Fruit fly (Drosophila melanogaster) whole organism, embryonic: ENCODE data around the gene Ssadh.

Experiments
- B-H2 ChIP-seq: fragments of 200-800 bp; sonication (Bioruptor generic); optimal IDR thresholded peaks from 2 replicates; lab custom pipeline; 2018; ENCODE audit warnings: missing biosample characterization, mild to moderate bottlenecking, missing genetic modification characterization
- CG10565 ChIP-seq: fragments of 200-800 bp; sonication (Bioruptor generic); optimal IDR thresholded peaks from 3 replicates; lab custom pipeline; 2016; ENCODE audit warnings: missing biosample characterization, mild to moderate bottlenecking, missing genetic modification characterization
- CG10979 ChIP-seq: fragments of 200-800 bp; sonication (Bioruptor generic); optimal IDR thresholded peaks from 2 replicates; lab custom pipeline; 2018; ENCODE audit warnings: missing biosample characterization, mild to moderate bottlenecking, missing genetic modification characterization, moderate library complexity
- CG12219 ChIP-seq: fragments of 200-800 bp; sonication (Bioruptor generic); optimal IDR thresholded peaks from 3 replicates; lab custom pipeline; 2018; ENCODE audit warnings: missing biosample characterization, mild to moderate bottlenecking, missing genetic modification characterization
- CG13624 ChIP-seq: fragments of 200-800 bp; sonication (Bioruptor generic); optimal IDR thresholded peaks from 2 replicates; lab custom pipeline; 2016; ENCODE audit warnings: missing biosample characterization, missing genetic modification characterization
- CG16863 ChIP-seq: fragments of 200-800 bp; sonication (Bioruptor generic); optimal IDR thresholded peaks from 3 replicates; lab custom pipeline; 2016; ENCODE audit warnings: missing biosample characterization, missing genetic modification characterization
- CG31388 ChIP-seq: fragments of 200-800 bp; sonication (Bioruptor generic); optimal IDR thresholded peaks from 2 replicates; lab custom pipeline; 2016; ENCODE audit warnings: missing biosample characterization, missing genetic modification characterization
- CG34422 ChIP-seq: fragments of 200-800 bp; sonication (Bioruptor generic); IDR thresholded peaks from 3 replicates; pipeline ENCODE4 v1.3.6; 2022; ENCODE audit warnings: missing biosample characterization, missing genetic modification characterization
- CG4328 ChIP-seq: fragments of 200-800 bp; sonication (Bioruptor generic); optimal IDR thresholded peaks from 3 replicates; lab custom pipeline; 2017; ENCODE audit warnings: missing biosample characterization, missing genetic modification reagents, missing genetic modification characterization
- CG4820 ChIP-seq: fragments of 200-800 bp; sonication (Bioruptor generic); optimal IDR thresholded peaks from 3 replicates; lab custom pipeline; 2016; ENCODE audit warnings: missing biosample characterization, missing genetic modification characterization
- CG5180 ChIP-seq: fragments of 200-800 bp; sonication (Bioruptor generic); optimal IDR thresholded peaks from 3 replicates; lab custom pipeline; 2017; ENCODE audit warnings: missing biosample characterization, missing genetic modification characterization, mild to moderate bottlenecking, moderate library complexity, missing genetic modification reagents
- CG5953 ChIP-seq: fragments of 200-800 bp; sonication (Bioruptor generic); IDR thresholded peaks from 2 replicates; pipeline ENCODE4 v1.3.6; 2022; ENCODE audit warnings: missing biosample characterization, missing genetic modification characterization
- CG7271 ChIP-seq: fragments of 200-800 bp; sonication (Bioruptor generic); optimal IDR thresholded peaks from 2 replicates; lab custom pipeline; 2018; ENCODE audit warnings: missing biosample characterization, mild to moderate bottlenecking, missing genetic modification characterization, moderate library complexity
- CG7357 ChIP-seq: fragments of 200-800 bp; sonication (Bioruptor generic); IDR thresholded peaks from 3 replicates; pipeline ENCODE4 v1.3.6; 2022; ENCODE audit warnings: missing biosample characterization, missing genetic modification characterization
- CG7745 ChIP-seq: fragments of 200-800 bp; sonication (Bioruptor generic); optimal IDR thresholded peaks from 2 replicates; lab custom pipeline; 2018; ENCODE audit warnings: missing biosample characterization, mild to moderate bottlenecking, missing genetic modification characterization, moderate library complexity
- CG7839 ChIP-seq: fragments of 200-800 bp; sonication (Bioruptor generic); optimal IDR thresholded peaks from 3 replicates; lab custom pipeline; 2018; ENCODE audit warnings: missing biosample characterization, mild to moderate bottlenecking, missing genetic modification characterization, moderate library complexity
- CG9437 ChIP-seq: fragments of 200-800 bp; sonication (Bioruptor generic); optimal IDR thresholded peaks from 2 replicates; lab custom pipeline; 2018; ENCODE audit warnings: missing biosample characterization, mild to moderate bottlenecking, missing genetic modification characterization
- CG9609 ChIP-seq: fragments of 200-800 bp; sonication (Bioruptor generic); optimal IDR thresholded peaks from 3 replicates; lab custom pipeline; 2016; ENCODE audit warnings: missing biosample characterization, missing genetic modification characterization
- ERR ChIP-seq: fragments of 200-800 bp; sonication (Bioruptor generic); optimal IDR thresholded peaks from 2 replicates; lab custom pipeline; 2016; ENCODE audit warnings: missing biosample characterization, missing genetic modification characterization
- HLH3B ChIP-seq: fragments of 200-800 bp; sonication (Bioruptor generic); IDR thresholded peaks from 2 replicates; pipeline ENCODE4 v1.3.6; 2022; ENCODE audit warnings: missing biosample characterization, missing genetic modification characterization
- HLH54F ChIP-seq: fragments of 200-800 bp; sonication (Bioruptor generic); optimal IDR thresholded peaks from 3 replicates; lab custom pipeline; 2016; ENCODE audit warnings: missing biosample characterization, missing genetic modification characterization
- Nf-YC ChIP-seq: fragments of 200-800 bp; optimal IDR thresholded peaks from 3 replicates; lab custom pipeline; 2019; ENCODE audit warnings: missing biosample characterization, mild to moderate bottlenecking, missing genetic modification characterization, moderate library complexity
- Oaz ChIP-seq: fragments of 200-800 bp; sonication (Bioruptor generic); IDR thresholded peaks from 2 replicates; pipeline ENCODE4 v1.3.6; 2022; ENCODE audit warnings: missing biosample characterization, missing genetic modification characterization
- Sox102F ChIP-seq: fragments of 200-800 bp; sonication (Bioruptor generic); optimal IDR thresholded peaks from 2 replicates; lab custom pipeline; 2018; ENCODE audit warnings: missing biosample characterization, mild to moderate bottlenecking, missing genetic modification characterization, moderate library complexity
- Stat92E ChIP-seq, 3 experiments: fragments of >200 bp in 2 of 3; fragments of 200-800 bp in 1 of 3; sonication (Bioruptor generic) in 1 of 3; optimal IDR thresholded peaks; 2 replicates each; lab custom pipeline; 2017 to 2019; ENCODE audit warnings: missing biosample characterization in 3 of 3, missing genetic modification characterization in 3 of 3, mild to moderate bottlenecking in 1 of 3, moderate library complexity in 1 of 3
- Tbp ChIP-seq: fragments of >200 bp; optimal IDR thresholded peaks from 2 replicates; lab custom pipeline; 2018; ENCODE audit warnings: missing biosample characterization, missing genetic modification characterization
- ac ChIP-seq: fragments of 200-800 bp; sonication (Bioruptor generic); optimal IDR thresholded peaks from 3 replicates; lab custom pipeline; 2017; ENCODE audit warnings: missing biosample characterization, mild to moderate bottlenecking, missing genetic modification characterization
- amos ChIP-seq: fragments of 200-800 bp; sonication (Bioruptor generic); IDR thresholded peaks from 2 replicates; pipeline ENCODE4 v1.3.6; 2022; ENCODE audit warnings: missing biosample characterization, missing genetic modification characterization; ENCODE audit not compliant: partially characterized antibody
- bcd ChIP-seq: fragments of 200-800 bp; sonication (Bioruptor generic); optimal IDR thresholded peaks from 2 replicates; lab custom pipeline; 2017; ENCODE audit warnings: missing biosample characterization, mild to moderate bottlenecking, missing genetic modification characterization
- btn ChIP-seq: fragments of 200-800 bp; sonication (Bioruptor generic); optimal IDR thresholded peaks from 2 replicates; lab custom pipeline; 2016; ENCODE audit warnings: missing biosample characterization, missing genetic modification characterization
- chif ChIP-seq, 2 experiments: fragments of 200-800 bp; sonication (Bioruptor generic); optimal IDR thresholded peaks; 3 replicates each; lab custom pipeline; 2016; ENCODE audit warnings: missing biosample characterization in 2 of 2, missing genetic modification characterization in 2 of 2
- croc ChIP-seq: fragments of 200-800 bp; sonication (Bioruptor generic); conservative IDR thresholded peaks from 3 replicates; pipeline ENCODE4 v1.3.6; 2022; ENCODE audit warnings: missing biosample characterization, missing genetic modification characterization
- dmrt11E ChIP-seq: fragments of 200-800 bp; sonication (Bioruptor generic); optimal IDR thresholded peaks from 3 replicates; lab custom pipeline; 2018; ENCODE audit warnings: missing biosample characterization, mild to moderate bottlenecking, missing genetic modification characterization, moderate library complexity
- exex ChIP-seq: fragments of 200-800 bp; sonication (Bioruptor generic); optimal IDR thresholded peaks from 4 replicates; lab custom pipeline; 2018; ENCODE audit warnings: missing biosample characterization, mild to moderate bottlenecking, missing genetic modification characterization, moderate library complexity
- gsb ChIP-seq: fragments of 200-800 bp; sonication (Bioruptor generic); IDR thresholded peaks from 2 replicates; pipeline ENCODE4 v1.3.6; 2022; ENCODE audit warnings: missing biosample characterization, missing genetic modification characterization
- hbn ChIP-seq: fragments of 200-800 bp; sonication (Bioruptor generic); IDR thresholded peaks from 2 replicates; pipeline ENCODE4 v1.3.6; 2022; ENCODE audit warnings: missing biosample characterization, missing genetic modification characterization; ENCODE audit not compliant: partially characterized antibody
- her ChIP-seq: fragments of 200-800 bp; sonication (Bioruptor generic); optimal IDR thresholded peaks from 2 replicates; lab custom pipeline; 2016; ENCODE audit warnings: missing biosample characterization, missing genetic modification characterization
- hth ChIP-seq: fragments of >200 bp; optimal IDR thresholded peaks from 2 replicates; lab custom pipeline; 2017; ENCODE audit warnings: inconsistent platforms
- kay ChIP-seq: fragments of 200-800 bp; sonication (Bioruptor generic); optimal IDR thresholded peaks from 2 replicates; lab custom pipeline; 2016; ENCODE audit warnings: missing biosample characterization, missing genetic modification characterization
- knrl ChIP-seq: fragments of 200-800 bp; sonication (Bioruptor generic); IDR thresholded peaks from 3 replicates; pipeline ENCODE4 v1.3.6; 2022; ENCODE audit warnings: missing biosample characterization, missing genetic modification characterization; ENCODE audit not compliant: partially characterized antibody
- lilli ChIP-seq: fragments of 200-800 bp; sonication (Bioruptor generic); optimal IDR thresholded peaks from 3 replicates; lab custom pipeline; 2016; ENCODE audit warnings: missing biosample characterization, missing genetic modification characterization
- nerfin-1 ChIP-seq: fragments of 200-800 bp; sonication (Bioruptor generic); optimal IDR thresholded peaks from 3 replicates; lab custom pipeline; 2019; ENCODE audit warnings: missing biosample characterization, mild to moderate bottlenecking, missing genetic modification characterization, moderate library complexity
- pfk ChIP-seq: fragments of 200-800 bp; sonication (Bioruptor generic); optimal IDR thresholded peaks from 2 replicates; lab custom pipeline; 2018; ENCODE audit warnings: missing biosample characterization, mild to moderate bottlenecking, missing genetic modification characterization, moderate library complexity
- schlank ChIP-seq: fragments of 200-800 bp; sonication (Bioruptor generic); optimal IDR thresholded peaks from 2 replicates; lab custom pipeline; 2018; ENCODE audit warnings: missing biosample characterization, mild to moderate bottlenecking, missing genetic modification characterization
- slbo ChIP-seq: fragments of 200-800 bp; sonication (Bioruptor generic); IDR thresholded peaks from 2 replicates; pipeline ENCODE4 v1.3.6; 2022; ENCODE audit warnings: missing biosample characterization, missing genetic modification characterization
- slp2 ChIP-seq: fragments of 200-800 bp; sonication (Bioruptor generic); optimal IDR thresholded peaks from 2 replicates; lab custom pipeline; 2016; ENCODE audit warnings: missing biosample characterization, missing genetic modification characterization
- stwl ChIP-seq: fragments of 200-800 bp; sonication (Bioruptor generic); optimal IDR thresholded peaks from 3 replicates; lab custom pipeline; 2018; ENCODE audit warnings: missing biosample characterization, mild to moderate bottlenecking, missing genetic modification characterization, moderate library complexity
- trem ChIP-seq: fragments of 200-800 bp; optimal IDR thresholded peaks from 3 replicates; lab custom pipeline; 2019; ENCODE audit warnings: missing biosample characterization, mild to moderate bottlenecking, missing genetic modification characterization, moderate library complexity
- unc-4 ChIP-seq: fragments of 200-800 bp; sonication (Bioruptor generic); IDR thresholded peaks from 2 replicates; pipeline ENCODE4 v1.3.6; 2022; ENCODE audit warnings: missing biosample characterization, missing genetic modification characterization; ENCODE audit not compliant: partially characterized antibody

Gene Ssadh

DNA sequence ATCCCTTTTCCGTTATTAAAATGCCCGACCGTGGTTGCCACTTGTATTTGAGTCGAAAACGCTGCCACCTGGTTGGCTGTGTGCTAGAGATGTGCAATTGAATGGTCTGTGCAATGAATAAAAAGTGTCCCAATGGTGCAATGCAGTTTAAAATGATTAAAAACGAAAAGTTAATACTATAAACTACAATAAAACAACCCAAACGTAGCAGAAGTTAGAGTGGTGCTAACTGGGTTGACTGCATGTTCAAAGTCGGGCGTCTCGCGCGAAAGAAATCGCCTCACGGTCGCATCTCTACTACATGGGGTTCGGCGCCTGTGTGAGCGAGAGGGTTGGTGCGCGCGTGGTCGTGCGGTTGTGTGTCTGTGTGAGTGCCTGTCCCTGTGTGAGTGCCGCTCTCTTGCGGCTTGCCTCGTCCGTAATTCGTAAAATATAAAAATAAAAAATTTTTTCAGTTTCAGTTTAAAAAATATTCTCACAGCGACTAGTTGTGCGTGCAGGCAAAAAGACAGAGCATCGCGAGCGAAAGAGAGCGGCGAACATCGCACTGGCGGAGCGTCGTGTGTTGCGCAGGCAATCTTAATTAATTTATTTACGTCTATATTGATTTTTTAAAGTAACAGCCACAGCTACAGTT lies 20.3 kb upstream of the Ssadh start (continued):
- peak; percentile 95 for TF ChIP-seq CG4328 (GFP tag; lab: Kevin White, UChicago)
- TF ChIP-seq knrl (GFP tag; lab: Robert Waterston, UW) = peak; percentile 95
- TF ChIP-seq CG31388 (GFP tag; lab: Kevin White, UChicago) = peak; percentile 86
- peak; percentile 94 for TF ChIP-seq trem (tag; lab: Kevin White, UChicago)
- peak; percentile 95 for TF ChIP-seq her (GFP tag; lab: Kevin White, UChicago)
- TF ChIP-seq CG34422 (GFP tag; lab: Robert Waterston, UW) = peak; percentile 91
- peak; percentile 91 for TF ChIP-seq kay (GFP tag; lab: Kevin White, UChicago)
- peak; percentile 86 for TF ChIP-seq CG4820 (GFP tag; lab: Kevin White, UChicago)
- no peak for TF ChIP-seq Tbp
- peak; percentile 96 for TF ChIP-seq CG9609
- TF ChIP-seq Oaz (GFP tag; lab: Robert Waterston, UW) = peak; percentile 82; the same call in 1 of the 2 replicates
- peak; percentile 84 for TF ChIP-seq CG7357 (GFP tag; lab: Robert Waterston, UW)
- TF ChIP-seq pfk = peak; percentile 45
- TF ChIP-seq exex (tag; lab: Kevin White, UChicago) = peak; percentile 70
- TF ChIP-seq bcd (GFP tag; lab: Kevin White, UChicago) = peak; percentile 94
- peak; percentile 84 for TF ChIP-seq CG12219 (GFP tag; lab: Kevin White, UChicago)
- TF ChIP-seq slp2 (GFP tag; lab: Kevin White, UChicago) = peak; percentile 95
- TF ChIP-seq amos = peak; percentile 83
- peak; percentile 81 for TF ChIP-seq stwl (tag; lab: Kevin White, UChicago)
- TF ChIP-seq Sox102F (GFP tag; lab: Kevin White, UChicago) = peak; percentile 86
- peak; percentile 91 for TF ChIP-seq CG7839 (tag; lab: Kevin White, UChicago)
- TF ChIP-seq CG5953 (GFP tag; lab: Robert Waterston, UW) = peak; percentile 83
- peak; percentile 97 for TF ChIP-seq CG16863
- peak; percentile 87 for TF ChIP-seq CG10979 (tag; lab: Kevin White, UChicago)
- peak; percentile 90 for TF ChIP-seq B-H2 (GFP tag; lab: Kevin White, UChicago)
- TF ChIP-seq croc (GFP tag; lab: Robert Waterston, UW) = peak; percentile 81
- peak; percentile 93 for TF ChIP-seq unc-4 (GFP tag; lab: Robert Waterston, UW)
- peak; percentile 62; the same call in 1 of the 2 replicates for TF ChIP-seq gsb (GFP tag; lab: Robert Waterston, UW)
- TF ChIP-seq chif (GFP tag; optimal IDR thresholded peaks at IDR 0.05; lab: Kevin White, UChicago) = peak; percentile 94 to 96
- TF ChIP-seq CG9437 (GFP tag; lab: Kevin White, UChicago) = peak; percentile 80
- peak; percentile 97 for TF ChIP-seq CG13624 (GFP tag; lab: Kevin White, UChicago)
- TF ChIP-seq HLH3B (GFP tag; lab: Robert Waterston, UW) = peak; percentile 85
- TF ChIP-seq Nf-YC (tag; lab: Kevin White, UChicago) = peak; percentile 86
- peak; percentile 64 for TF ChIP-seq CG7271 (tag; lab: Kevin White, UChicago)
- peak; percentile 98 for TF ChIP-seq HLH54F
- peak; percentile 89 for TF ChIP-seq nerfin-1
- no peak for TF ChIP-seq ac (GFP tag; lab: Kevin White, UChicago)
- no peak for TF ChIP-seq hth (lab: Kevin White, UChicago)
- peak; percentile 82 for TF ChIP-seq schlank
- TF ChIP-seq CG10565 (GFP tag; lab: Kevin White, UChicago) = peak; percentile 49
- peak; percentile 89 for TF ChIP-seq dmrt11E
- peak; percentile 65 for TF ChIP-seq CG7745 (tag; lab: Kevin White, UChicago)
- TF ChIP-seq Stat92E (GFP tag; optimal IDR thresholded peaks at IDR 0.05; lab: Kevin White, UChicago) = peak in 1 of 3 experiments; percentile 89
- TF ChIP-seq lilli (GFP tag; lab: Kevin White, UChicago) = peak; percentile 97
- peak; percentile 83 for TF ChIP-seq btn (GFP tag; lab: Kevin White, UChicago)
- TF ChIP-seq hbn (GFP tag; lab: Robert Waterston, UW) = peak; percentile 87
- TF ChIP-seq slbo (GFP tag; lab: Robert Waterston, UW) = peak; percentile 96
- peak; percentile 93 for TF ChIP-seq ERR
- TF ChIP-seq CG5180 (GFP tag; lab: Kevin White, UChicago) = peak; percentile 77
